Worm (Caenorhabditis elegans): ENCODE results near the gene nhr-11.

- TF ChIP-seq elt-3 (tag; optimal IDR thresholded peaks at IDR 0.05) = no peak
- TF ChIP-seq ztf-11 (tag; optimal IDR thresholded peaks at IDR 0.05) = no peak
- TF ChIP-seq snpc-4 (tag; optimal IDR thresholded peaks at IDR 0.05) = no peak
- TF ChIP-seq ama-1 (optimal IDR thresholded peaks at IDR 0.05) = no peak
- TF ChIP-seq ceh-82 (tag; optimal IDR thresholded peaks at IDR 0.05) = no peak
- TF ChIP-seq gmeb-1 (tag; optimal IDR thresholded peaks at IDR 0.05) = no peak
Observed at ce11 chrIV:9020840-9021239, 49.0 kb upstream of the nhr-11 start, which contains the start of gene C53D6.4.
